Worm (Caenorhabditis elegans) whole organism, L2 larva: ENCODE measurements around the gene C06H5.8.

ENCODE experiments used
- ZK546.5 ChIP-seq: sonication (generic microtip); optimal IDR thresholded peaks from 2 replicates; lab custom pipeline; 2017; ENCODE audit warnings: missing biosample characterization, missing genetic modification characterization
- ama-1 ChIP-seq: fragments of 150-350 bp; optimal IDR thresholded peaks from 2 replicates; lab custom pipeline; 2018; ENCODE audit warnings: inconsistent platforms
- elt-1 ChIP-seq: fragments of 150-350 bp; optimal IDR thresholded peaks from 2 replicates; lab custom pipeline; 2014; ENCODE audit warnings: missing biosample characterization, missing genetic modification characterization
- elt-3 ChIP-seq: sonication (generic microtip); optimal IDR thresholded peaks from 2 replicates; lab custom pipeline; 2017; ENCODE audit warnings: missing biosample characterization, missing genetic modification characterization
- lsy-2 ChIP-seq, 2 experiments: fragments of 150-350 bp in 1 of 2; sonication (generic microtip) in 1 of 2; optimal IDR thresholded peaks; 2 replicates each; lab custom pipeline; 2014 to 2017; ENCODE audit warnings: missing biosample characterization in 2 of 2, missing genetic modification characterization in 2 of 2
- nhr-12 ChIP-seq: fragments of 150-350 bp; optimal IDR thresholded peaks from 2 replicates; lab custom pipeline; 2014; ENCODE audit warnings: missing biosample characterization, missing genetic modification characterization
- nhr-77 ChIP-seq: fragments of 150-350 bp; optimal IDR thresholded peaks from 2 replicates; lab custom pipeline; 2014; ENCODE audit warnings: missing biosample characterization, missing genetic modification characterization
- skn-1 ChIP-seq: sonication (generic microtip); optimal IDR thresholded peaks from 2 replicates; lab custom pipeline; 2017; ENCODE audit warnings: missing biosample characterization, missing genetic modification characterization
- snpc-4 ChIP-seq: fragments of 150-350 bp; optimal IDR thresholded peaks from 2 replicates; lab custom pipeline; 2014; ENCODE audit warnings: missing biosample characterization, missing genetic modification characterization

DNA sequence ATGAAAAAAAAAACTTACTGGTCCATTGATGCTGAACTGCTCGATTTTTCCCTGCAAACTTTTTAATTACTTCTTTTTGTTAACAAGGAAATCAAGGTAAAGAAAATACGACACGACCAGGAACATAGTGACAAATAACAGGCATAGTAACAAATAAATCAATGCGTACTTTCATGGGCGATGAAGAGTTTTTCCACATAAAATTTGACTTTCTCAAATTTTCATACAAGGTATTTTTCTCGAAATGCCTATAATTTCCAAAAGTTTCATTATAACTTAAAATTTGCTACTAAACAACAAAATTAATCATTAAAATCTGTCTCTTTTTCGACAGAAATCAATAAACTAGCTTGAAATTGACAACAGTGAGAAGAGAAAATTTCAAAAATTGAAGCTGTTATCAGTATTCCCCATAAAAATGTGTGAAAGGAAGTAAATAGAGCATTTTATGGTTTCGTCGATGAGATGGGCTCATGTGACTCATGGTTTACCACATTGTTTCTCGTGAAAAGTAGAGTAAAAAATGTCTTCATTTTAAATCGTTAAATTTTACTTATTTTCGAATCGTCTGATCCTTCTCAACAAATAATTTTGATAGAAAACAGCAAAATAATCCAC is 22.0 kb upstream of the C06H5.8 start, which contains the start of gene fbxa-156:
- TF ChIP-seq lsy-2 (tag; optimal IDR thresholded peaks at IDR 0.05; lab: Kevin White, UChicago) (no peak), nhr-12 (tag; lab: Kevin White, UChicago) (no peak), skn-1 (tag; lab: Kevin White, UChicago) (no peak), elt-1 (no peak), ama-1 (lab: Kevin White, UChicago) (no peak), nhr-77 (no peak), elt-3 (tag; lab: Kevin White, UChicago) (no peak), snpc-4 (tag; lab: Kevin White, UChicago) (no peak), ZK546.5 (tag; lab: Kevin White, UChicago) (no peak)
